Worm (Caenorhabditis elegans) whole organism, L3 larva: ENCODE measurements around the gene F44E7.3.

ENCODE experiments used
- ZK546.5 ChIP-seq: sonication (generic microtip); optimal IDR thresholded peaks from 2 replicates; lab custom pipeline; 2017; ENCODE audit warnings: missing biosample characterization, missing genetic modification characterization
- aly-2 ChIP-seq: fragments of 150-350 bp; optimal IDR thresholded peaks from 2 replicates; lab custom pipeline; 2014; ENCODE audit warnings: missing biosample characterization, missing genetic modification characterization
- ama-1 ChIP-seq: fragments of 150-350 bp; optimal IDR thresholded peaks from 2 replicates; lab custom pipeline; 2018
- ceh-28 ChIP-seq: fragments of 150-350 bp; optimal IDR thresholded peaks from 2 replicates; lab custom pipeline; 2014; ENCODE audit warnings: missing biosample characterization, missing genetic modification reagents, missing genetic modification characterization
- ceh-9 ChIP-seq: sonication (generic microtip); optimal IDR thresholded peaks from 2 replicates; lab custom pipeline; 2018; ENCODE audit warnings: missing biosample characterization, missing genetic modification characterization
- daf-12 ChIP-seq: fragments of 150-350 bp; optimal IDR thresholded peaks from 2 replicates; lab custom pipeline; 2014; ENCODE audit warnings: missing biosample characterization, missing genetic modification reagents, missing genetic modification characterization
- egl-27 ChIP-seq: sonication (generic microtip); optimal IDR thresholded peaks from 4 replicates; lab custom pipeline; 2017; ENCODE audit warnings: missing biosample characterization, missing genetic modification reagents, missing genetic modification characterization
- egl-5 ChIP-seq: fragments of 150-350 bp; optimal IDR thresholded peaks from 2 replicates; lab custom pipeline; 2017; ENCODE audit warnings: missing biosample characterization, missing genetic modification reagents, missing genetic modification characterization, inconsistent platforms
- elt-1 ChIP-seq: fragments of 150-350 bp; optimal IDR thresholded peaks from 2 replicates; lab custom pipeline; 2014; ENCODE audit warnings: missing biosample characterization, missing genetic modification characterization
- elt-2 ChIP-seq: sonication (generic microtip); optimal IDR thresholded peaks from 2 replicates; lab custom pipeline; 2016; ENCODE audit warnings: missing genetic modification reagents, mild to moderate bottlenecking, missing genetic modification characterization, missing compliant biosample characterization
- elt-3 ChIP-seq, 3 experiments: fragments of 150-350 bp in 1 of 3; sonication (generic microtip) in 2 of 3; optimal IDR thresholded peaks; 2 replicates in 2 of 3; 4 replicates in 1 of 3; lab custom pipeline; 2014 to 2017; ENCODE audit warnings: missing biosample characterization in 3 of 3, missing genetic modification characterization in 3 of 3
- fkh-10 ChIP-seq: sonication (generic microtip); optimal IDR thresholded peaks from 2 replicates; lab custom pipeline; 2017; ENCODE audit warnings: missing biosample characterization, missing genetic modification reagents, missing genetic modification characterization
- fkh-2 ChIP-seq: fragments of 150-350 bp; optimal IDR thresholded peaks from 2 replicates; lab custom pipeline; 2014; ENCODE audit warnings: missing biosample characterization, missing genetic modification reagents, missing genetic modification characterization
- hmg-11 ChIP-seq: sonication (generic microtip); optimal IDR thresholded peaks from 2 replicates; lab custom pipeline; 2016; ENCODE audit warnings: missing genetic modification characterization, missing compliant biosample characterization
- jun-1 ChIP-seq: fragments of 150-350 bp; optimal IDR thresholded peaks from 2 replicates; lab custom pipeline; 2014; ENCODE audit warnings: missing biosample characterization, missing genetic modification reagents, missing genetic modification characterization
- lin-15B ChIP-seq: fragments of 150-350 bp; optimal IDR thresholded peaks from 2 replicates; lab custom pipeline; 2014; ENCODE audit warnings: missing biosample characterization, missing genetic modification characterization
- lin-39 ChIP-seq: fragments of 150-350 bp; optimal IDR thresholded peaks from 2 replicates; lab custom pipeline; 2018; ENCODE audit warnings: missing biosample characterization, missing genetic modification reagents, missing genetic modification characterization
- mdl-1 ChIP-seq: fragments of 150-350 bp; optimal IDR thresholded peaks from 2 replicates; lab custom pipeline; 2014; ENCODE audit warnings: missing biosample characterization, missing genetic modification characterization
- nfya-1 ChIP-seq: sonication (generic microtip); optimal IDR thresholded peaks from 2 replicates; lab custom pipeline; 2017; ENCODE audit warnings: missing genetic modification characterization, mild to moderate bottlenecking, missing compliant biosample characterization, antibody characterized with exemption, moderate library complexity; ENCODE audit not compliant: insufficient read depth
- nhr-23 ChIP-seq: fragments of 150-350 bp; optimal IDR thresholded peaks from 2 replicates; lab custom pipeline; 2014; ENCODE audit warnings: missing biosample characterization, missing genetic modification reagents, missing genetic modification characterization
- nhr-237 ChIP-seq: fragments of 150-350 bp; optimal IDR thresholded peaks from 2 replicates; lab custom pipeline; 2014; ENCODE audit warnings: missing biosample characterization, missing genetic modification characterization
- nhr-25 ChIP-seq: sonication (generic microtip); optimal IDR thresholded peaks from 2 replicates; lab custom pipeline; 2017; ENCODE audit warnings: missing biosample characterization, missing genetic modification characterization
- nhr-28 ChIP-seq: fragments of 150-350 bp; optimal IDR thresholded peaks from 2 replicates; lab custom pipeline; 2014; ENCODE audit warnings: missing biosample characterization, missing genetic modification characterization
- nhr-43 ChIP-seq: sonication (generic microtip); optimal IDR thresholded peaks from 2 replicates; lab custom pipeline; 2016; ENCODE audit warnings: mild to moderate bottlenecking, missing genetic modification characterization, missing compliant biosample characterization; ENCODE audit not compliant: poor library complexity, severe bottlenecking
- pha-4 ChIP-seq: fragments of 150-350 bp; optimal IDR thresholded peaks from 2 replicates; lab custom pipeline; 2014; ENCODE audit warnings: missing biosample characterization, missing genetic modification reagents, missing genetic modification characterization
- pqm-1 ChIP-seq: fragments of 150-350 bp; optimal IDR thresholded peaks from 2 replicates; lab custom pipeline; 2017; ENCODE audit warnings: missing biosample characterization, missing genetic modification characterization, inconsistent platforms
- snpc-4 ChIP-seq: fragments of 150-350 bp; optimal IDR thresholded peaks from 2 replicates; lab custom pipeline; 2014; ENCODE audit warnings: missing biosample characterization, missing genetic modification characterization
- unc-39 ChIP-seq: sonication (generic microtip); optimal IDR thresholded peaks from 4 replicates; lab custom pipeline; 2017; ENCODE audit warnings: missing biosample characterization, missing genetic modification characterization
- unc-62 ChIP-seq: fragments of 150-350 bp; sonication (generic microtip); optimal IDR thresholded peaks from 4 replicates; lab custom pipeline; 2014; ENCODE audit warnings: missing biosample characterization, missing genetic modification reagents, missing genetic modification characterization
- zag-1 ChIP-seq: fragments of 150-350 bp; optimal IDR thresholded peaks from 2 replicates; lab custom pipeline; 2014; ENCODE audit warnings: missing biosample characterization, missing genetic modification characterization
- ztf-11 ChIP-seq: fragments of 150-350 bp; optimal IDR thresholded peaks from 2 replicates; lab custom pipeline; 2014; ENCODE audit warnings: missing biosample characterization, missing genetic modification characterization
- ztf-4 ChIP-seq: fragments of 150-350 bp; optimal IDR thresholded peaks from 2 replicates; lab custom pipeline; 2014; ENCODE audit warnings: missing biosample characterization, missing genetic modification characterization

The F44E7.3 gene

DNA sequence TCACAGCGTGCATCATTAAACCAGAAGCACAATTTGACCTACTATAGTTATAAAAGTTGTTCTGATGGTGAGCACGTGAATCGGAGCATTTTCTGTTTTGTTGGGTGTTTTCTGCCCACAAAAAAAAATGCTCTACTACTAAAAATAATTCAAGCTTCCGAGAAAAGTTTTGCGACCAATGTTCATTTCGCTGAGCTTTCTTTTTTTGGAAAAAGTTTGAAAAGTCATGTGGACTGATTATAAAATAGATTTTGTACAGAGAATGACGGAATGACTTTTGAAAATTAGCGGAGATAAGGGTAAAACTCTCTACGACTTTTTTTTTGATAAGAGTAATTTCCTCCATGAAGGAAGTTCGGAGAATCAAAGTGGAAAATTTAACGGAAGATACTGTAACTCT lies 2.2 kb upstream of the F44E7.3 start:
- TF ChIP-seq ama-1 (lab: Kevin White, UChicago) (no peak), hmg-11 (no peak), fkh-2 (no peak), pha-4 (tag; lab: Kevin White, UChicago) (no peak), aly-2 (no peak), unc-62 (no peak), jun-1 (tag; lab: Kevin White, UChicago) (no peak), pqm-1 (tag; lab: Kevin White, UChicago) (peak; percentile 69), daf-12 (tag; lab: Kevin White, UChicago) (no peak), zag-1 (no peak), elt-3 (tag; optimal IDR thresholded peaks at IDR 0.05; lab: Kevin White, UChicago) (no peak), elt-2 (tag; lab: Kevin White, UChicago) (peak; percentile 81), egl-27 (no peak), lin-39 (tag; lab: Kevin White, UChicago) (no peak)

DNA sequence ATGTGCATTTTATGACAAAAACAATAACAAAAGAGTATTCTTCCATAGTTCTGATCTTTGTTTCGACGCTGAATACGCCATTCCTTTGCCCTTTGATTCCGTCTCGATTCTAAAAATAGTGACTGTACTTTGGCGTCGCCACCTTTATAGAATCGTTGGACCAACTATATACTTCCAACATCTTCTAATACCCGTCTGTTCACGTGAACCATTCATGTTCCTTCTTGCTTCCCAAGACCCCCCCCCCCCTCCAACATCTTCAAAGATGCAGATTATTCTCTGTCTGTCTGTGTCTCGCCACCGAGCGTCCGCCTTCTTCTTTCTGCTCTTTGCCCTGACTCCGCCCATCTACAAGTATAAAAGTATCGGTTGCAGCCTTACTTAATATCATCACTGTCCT lies 1.7 kb upstream of the F44E7.3 start:
- TF ChIP-seq fkh-10 (GFP tag; lab: Kevin White, UChicago) (no peak), nhr-23 (peak; percentile 14), aly-2 (no peak), ZK546.5 (no peak)

DNA sequence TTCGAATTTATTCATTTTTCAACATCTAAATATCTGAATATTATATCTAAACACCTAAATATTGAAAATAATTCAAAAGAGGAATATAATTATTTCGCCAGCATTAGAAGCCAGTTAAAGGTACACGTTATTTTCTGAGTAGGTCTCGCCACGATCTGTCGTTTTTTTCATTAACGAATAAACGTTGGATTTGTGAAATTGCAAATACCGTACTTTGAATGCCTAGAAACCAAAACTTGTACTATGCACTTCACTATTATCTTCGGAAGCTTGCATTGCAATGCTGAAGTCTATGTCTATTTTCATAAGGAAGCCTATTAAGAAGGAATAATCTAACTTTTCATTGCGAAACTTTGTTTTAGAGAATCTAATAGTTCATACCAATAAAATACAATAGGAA lies 758 bp downstream of the F44E7.3 start:
- TF ChIP-seq aly-2, result no peak
- TF ChIP-seq fkh-2, result no peak
- TF ChIP-seq nhr-25, result no peak
- no peak for TF ChIP-seq nhr-43
- no peak for TF ChIP-seq ztf-11 (tag; lab: Kevin White, UChicago)
- TF ChIP-seq mdl-1 (tag; lab: Kevin White, UChicago), result no peak
- no peak for TF ChIP-seq nhr-28 (tag; lab: Kevin White, UChicago)
- no peak for TF ChIP-seq egl-5 (tag; lab: Kevin White, UChicago)
- no peak for TF ChIP-seq jun-1 (tag; lab: Kevin White, UChicago)
- TF ChIP-seq pqm-1 (tag; lab: Kevin White, UChicago), result no peak
- no peak for TF ChIP-seq ztf-4 (tag; lab: Kevin White, UChicago)
- no peak for TF ChIP-seq elt-1 (tag; lab: Kevin White, UChicago)
- no peak for TF ChIP-seq ceh-28
- no peak for TF ChIP-seq nhr-23
- TF ChIP-seq unc-39 (tag; lab: Kevin White, UChicago), result no peak

DNA sequence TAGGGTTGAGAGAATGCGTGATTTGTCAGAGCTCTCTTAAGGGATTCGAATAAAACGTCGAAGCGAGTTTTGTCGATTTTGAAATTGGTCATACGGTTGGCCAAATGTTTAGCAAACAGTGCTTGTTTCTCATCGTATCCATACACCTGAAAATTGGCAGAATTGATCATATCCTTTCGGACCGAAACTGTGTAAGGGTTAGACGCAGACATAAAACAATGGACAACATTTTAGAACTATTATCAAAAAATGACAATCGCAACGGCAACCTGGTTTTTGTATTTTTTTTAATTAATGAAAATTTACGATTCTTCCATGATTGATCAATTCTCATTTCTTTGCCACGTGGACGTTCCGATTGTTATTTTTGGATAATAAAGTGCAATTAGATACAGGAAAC lies 2.4 kb downstream of the F44E7.3 start:
- no peak for TF ChIP-seq jun-1 (tag; lab: Kevin White, UChicago)
- no peak for TF ChIP-seq pha-4 (tag; lab: Kevin White, UChicago)
- no peak for TF ChIP-seq mdl-1 (tag; lab: Kevin White, UChicago)

DNA sequence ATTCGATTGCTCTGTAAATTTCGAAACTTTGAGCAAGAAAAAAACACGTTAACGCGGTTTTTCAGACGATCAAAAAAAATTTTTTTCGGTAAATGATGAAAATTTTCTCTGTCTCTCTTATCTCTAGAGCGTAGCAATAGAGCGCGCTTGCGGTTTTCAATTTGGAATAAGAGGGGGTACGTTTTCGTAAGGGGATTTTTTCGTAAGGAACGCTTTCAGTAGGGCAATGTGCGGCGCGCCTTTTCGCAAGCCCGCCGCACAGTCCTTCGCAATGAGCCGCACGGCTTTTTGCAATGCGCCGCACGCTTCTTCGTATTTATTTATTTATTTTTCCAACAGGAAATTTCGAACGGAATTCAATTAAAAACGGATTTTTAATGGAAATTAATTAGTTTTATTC lies 5.2 kb downstream of the F44E7.3 start, which contains the start of gene F44E7.4:
TSS of gene F44E7.4 (minus strand) at position 13 of the 400 bp plus-strand sequence.
- TF ChIP-seq lin-15B (tag; lab: Kevin White, UChicago) (peak; percentile 76), nhr-23 (peak; percentile 41), pha-4 (tag; lab: Kevin White, UChicago) (peak; percentile 58), elt-2 (tag; lab: Kevin White, UChicago) (peak; percentile 21), nfya-1 (peak; percentile 58), ceh-28 (peak; percentile 26), lin-39 (tag; lab: Kevin White, UChicago) (peak; percentile 47), snpc-4 (tag; lab: Kevin White, UChicago) (peak; percentile 20), nhr-25 (peak; percentile 16)

DNA sequence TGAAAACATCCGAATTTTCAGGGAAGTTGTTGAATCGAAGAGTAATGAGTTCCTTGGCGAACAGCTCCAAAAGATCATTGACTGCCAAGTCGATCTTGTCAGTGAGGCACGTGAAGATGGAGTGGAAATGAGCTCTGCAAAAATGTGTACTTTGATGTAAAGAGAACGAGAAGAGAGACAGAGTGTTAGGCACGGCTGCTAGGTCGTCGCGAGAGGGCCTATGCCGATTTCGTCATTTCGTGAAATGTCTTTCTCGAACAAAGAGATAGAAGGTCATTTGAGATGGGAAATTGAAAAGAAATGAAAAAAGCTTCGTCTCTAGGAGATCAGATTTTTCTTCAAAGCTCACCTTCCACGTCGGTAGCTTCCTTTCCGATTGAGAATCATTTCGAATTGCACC lies 8.2 kb downstream of the F44E7.3 start:
- TF ChIP-seq nhr-237 (tag; lab: Kevin White, UChicago) (no peak), ztf-11 (tag; lab: Kevin White, UChicago) (no peak), ceh-9 (tag; lab: Kevin White, UChicago) (no peak)
